Worm (Caenorhabditis elegans) whole organism, late embryonic: ENCODE data around the gene F53F1.6.

Experiments
- K09A11.1 ChIP-seq: sonication (generic microtip); optimal IDR thresholded peaks from 2 replicates; lab custom pipeline; 2017; ENCODE audit warnings: antibody characterized with exemption, mild to moderate bottlenecking, missing genetic modification characterization, missing compliant biosample characterization; ENCODE audit not compliant: insufficient read depth
- T23F11.4 ChIP-seq: fragments of 200-800 bp; sonication (Bioruptor generic); optimal IDR thresholded peaks from 2 replicates; lab custom pipeline; 2018; ENCODE audit warnings: mild to moderate bottlenecking, missing genetic modification characterization, missing compliant biosample characterization
- ceh-19 ChIP-seq: fragments of 200-800 bp; sonication (Bioruptor generic); optimal IDR thresholded peaks from 2 replicates; lab custom pipeline; 2018; ENCODE audit warnings: mild to moderate bottlenecking, missing genetic modification characterization, missing compliant biosample characterization
- dmd-4 ChIP-seq: sonication (generic microtip); optimal IDR thresholded peaks from 2 replicates; lab custom pipeline; 2016; ENCODE audit warnings: borderline replicate concordance, missing genetic modification characterization, missing compliant biosample characterization
- tbx-2 ChIP-seq: sonication (generic microtip); optimal IDR thresholded peaks from 2 replicates; lab custom pipeline; 2016; ENCODE audit warnings: missing genetic modification characterization, missing compliant biosample characterization
- unc-86 ChIP-seq: sonication (generic microtip); optimal IDR thresholded peaks from 2 replicates; lab custom pipeline; 2016; ENCODE audit warnings: missing genetic modification characterization, missing compliant biosample characterization

ce11 chrV:13409089-13409488, 8.3 kb downstream of the F53F1.6 start:
- TF ChIP-seq dmd-4 (tag; lab: Kevin White, UChicago) (no peak), K09A11.1 (tag; lab: Kevin White, UChicago) (no peak), T23F11.4 (GFP tag; lab: Kevin White, UChicago) (no peak), ceh-19 (no peak), unc-86 (tag; lab: Kevin White, UChicago) (no peak), tbx-2 (no peak)
